Worm (Caenorhabditis elegans): ENCODE measurements around the gene ZK262.9.

DNA sequence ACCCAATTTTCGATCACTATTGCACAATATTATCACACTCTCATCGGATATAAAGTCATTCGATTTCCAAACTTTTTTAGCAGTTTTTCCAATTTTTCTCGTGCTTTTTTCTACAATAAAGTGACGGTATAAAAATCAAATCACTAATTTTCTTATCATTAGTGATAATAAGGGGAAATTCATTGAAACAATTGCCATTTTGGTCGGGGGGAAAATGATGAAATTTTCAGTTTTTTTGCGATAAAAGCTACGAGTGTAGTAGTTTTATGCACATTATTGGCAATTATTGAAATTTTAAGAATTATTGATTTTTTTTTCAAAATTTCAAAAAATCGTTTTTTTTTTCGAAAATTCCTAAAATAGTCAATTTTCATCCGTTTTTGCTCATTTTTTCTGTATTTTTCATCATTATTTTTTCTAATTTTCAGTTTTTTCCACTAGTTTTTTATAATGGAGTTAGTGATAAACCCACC lies 22.8 kb downstream of the ZK262.9 start, which contains the start of gene ZK228.4:
- no peak for TF ChIP-seq blmp-1 (tag; optimal IDR thresholded peaks at IDR 0.05)
- TF ChIP-seq elt-3 (tag; optimal IDR thresholded peaks at IDR 0.05) = no peak
- no peak for TF ChIP-seq nhr-76 (tag; optimal IDR thresholded peaks at IDR 0.05)
- TF ChIP-seq nhr-12 (tag; optimal IDR thresholded peaks at IDR 0.05) = no peak
- TF ChIP-seq flh-1 (GFP tag; optimal IDR thresholded peaks at IDR 0.05) = no peak
- no peak for TF ChIP-seq M03D4.4 (tag; optimal IDR thresholded peaks at IDR 0.05)
- TF ChIP-seq nhr-2 (tag; optimal IDR thresholded peaks at IDR 0.05) = no peak
- TF ChIP-seq snpc-4 (tag; optimal IDR thresholded peaks at IDR 0.05) = no peak
- no peak for TF ChIP-seq lsy-2 (tag; optimal IDR thresholded peaks at IDR 0.05)

All from whole organism, mixed stage, embryonic.